Worm (Caenorhabditis elegans): ENCODE measurements around the gene ndub-5.

Gene ndub-5

DNA sequence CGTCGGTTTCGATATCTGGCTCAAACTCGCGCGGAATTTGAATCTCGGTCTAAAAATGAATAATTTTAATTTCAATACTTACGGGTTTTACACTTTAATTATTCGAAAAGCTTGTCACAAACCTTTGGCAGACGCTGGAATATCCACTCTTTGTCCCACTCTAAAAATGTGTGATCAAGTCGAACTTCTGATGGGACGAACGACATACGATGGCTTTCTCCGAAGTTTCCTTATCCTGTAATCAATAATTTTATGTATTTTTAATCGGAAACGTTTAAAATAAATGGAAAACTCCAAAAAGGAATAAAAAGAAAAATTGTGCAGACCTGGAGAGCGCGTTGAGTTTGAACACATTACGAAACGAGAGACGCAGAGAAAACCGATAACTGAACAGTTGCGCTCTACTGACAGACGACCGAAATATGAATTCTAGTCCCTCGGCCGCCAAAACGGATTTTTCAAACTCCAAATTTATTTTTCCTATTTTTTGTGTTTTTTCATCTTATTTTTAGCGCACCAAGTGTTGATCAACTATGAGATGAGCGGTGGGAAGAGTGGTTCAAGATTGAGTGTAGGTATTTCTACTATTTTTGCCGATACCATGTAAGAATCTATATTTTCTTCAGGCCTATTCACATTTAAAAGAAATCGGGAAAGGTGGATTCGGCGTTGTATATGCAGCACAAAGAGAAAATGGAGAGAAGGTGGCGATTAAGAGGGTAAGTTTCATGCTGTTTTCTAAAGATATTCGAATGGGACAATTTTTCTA, 41.7 kb downstream of the ndub-5 start, which contains the start of the genes sam-4, F59E12.17 and zyg-1:
TSS of gene sam-4 (minus strand) at position 51 of the 769 bp plus-strand sequence.
TSS of gene F59E12.17 (minus strand) at position 235 of the 769 bp plus-strand sequence.
TSS of gene zyg-1 (plus strand) at position 513 of the 769 bp plus-strand sequence.
- TF ChIP-seq gmeb-1 (tag; optimal IDR thresholded peaks at IDR 0.05) (peak; percentile 53), C34F6.9 (tag; optimal IDR thresholded peaks at IDR 0.05) (peak; percentile 84), nhr-77 (tag; optimal IDR thresholded peaks at IDR 0.05) (no peak), crh-2 (tag; optimal IDR thresholded peaks at IDR 0.05) (peak; percentile 56), snpc-4 (tag; optimal IDR thresholded peaks at IDR 0.05) (peak; percentile 20), nhr-23 (tag; optimal IDR thresholded peaks at IDR 0.05) (no peak), nhr-12 (tag; optimal IDR thresholded peaks at IDR 0.05) (no peak), zag-1 (tag; optimal IDR thresholded peaks at IDR 0.05) (no peak), sma-3 (GFP tag; optimal IDR thresholded peaks at IDR 0.05) (peak; percentile 42), ceh-82 (tag; optimal IDR thresholded peaks at IDR 0.05) (no peak), F13H6.1 (tag; optimal IDR thresholded peaks at IDR 0.05) (peak; percentile 20), alr-1 (tag; optimal IDR thresholded peaks at IDR 0.05) (no peak), lsy-2 (tag; optimal IDR thresholded peaks at IDR 0.05) (peak in 1 of 2 experiments; percentile 81), unc-55 (GFP tag; optimal IDR thresholded peaks at IDR 0.05) (peak; percentile 93), fos-1 (tag; optimal IDR thresholded peaks at IDR 0.05) (peak; percentile 41), nhr-25 (tag; optimal IDR thresholded peaks at IDR 0.05) (no peak), nhr-129 (tag; optimal IDR thresholded peaks at IDR 0.05) (peak; percentile 78), ZK546.5 (tag; optimal IDR thresholded peaks at IDR 0.05) (no peak)

DNA sequence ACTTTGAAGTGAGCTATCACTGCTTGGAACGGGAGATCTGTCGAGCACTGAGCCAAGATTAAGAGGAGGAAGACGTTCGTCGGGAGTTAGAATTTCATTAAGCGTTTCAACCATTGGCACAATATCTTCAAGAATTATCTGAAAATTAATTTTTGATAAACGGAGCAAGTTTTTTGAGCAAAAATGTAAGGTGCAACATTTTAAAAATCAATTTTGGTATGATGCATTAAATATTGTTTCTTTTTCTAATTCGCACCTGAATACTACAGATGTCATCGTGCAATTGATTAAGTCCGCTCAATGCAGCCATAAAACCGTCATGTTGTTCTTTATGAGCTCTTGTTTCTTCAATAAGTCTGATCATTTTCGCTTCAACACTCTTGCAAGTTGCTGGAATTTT, 42.9 kb downstream of the ndub-5 start, which contains the start of gene ddl-1:
TSS of gene ddl-1 (minus strand) at position 101 of the 400 bp plus-strand sequence.
- no peak for TF ChIP-seq nhr-21 (tag; optimal IDR thresholded peaks at IDR 0.05)
- no peak for TF ChIP-seq unc-39 (tag; optimal IDR thresholded peaks at IDR 0.05)
- TF ChIP-seq ama-1 (optimal IDR thresholded peaks at IDR 0.05), result no peak
- no peak for TF ChIP-seq ceh-82 (tag; optimal IDR thresholded peaks at IDR 0.05)
- no peak for TF ChIP-seq egl-27 (tag; optimal IDR thresholded peaks at IDR 0.05)
- TF ChIP-seq mbf-1 (tag; optimal IDR thresholded peaks at IDR 0.05), result no peak
- TF ChIP-seq zag-1 (tag; optimal IDR thresholded peaks at IDR 0.05), result no peak
- TF ChIP-seq ceh-16 (tag; optimal IDR thresholded peaks at IDR 0.05), result no peak

DNA sequence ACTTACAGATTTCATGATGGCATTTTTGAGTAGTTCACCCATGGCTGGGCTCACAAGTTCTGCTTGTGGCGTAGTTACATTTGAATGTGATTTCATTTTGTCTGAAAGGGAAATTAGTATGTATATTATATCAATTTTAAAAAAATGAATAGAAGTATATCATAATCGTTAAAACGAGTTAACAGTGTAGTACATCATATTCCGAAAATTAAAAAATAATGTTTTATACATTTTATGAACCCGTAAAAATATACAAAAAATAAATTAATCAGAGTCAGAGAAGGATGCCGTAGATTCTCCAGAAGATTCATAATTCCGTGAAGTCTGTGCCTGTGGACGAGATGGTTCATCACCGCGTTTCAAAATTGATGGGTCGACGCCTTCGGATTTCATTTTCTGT, 44.2 kb downstream of the ndub-5 start, which contains the start of gene F59E12.9:
TSS of gene F59E12.9 (minus strand) at position 101 of the 400 bp plus-strand sequence.
- TF ChIP-seq nhr-77 (tag; optimal IDR thresholded peaks at IDR 0.05) (no peak), gmeb-1 (tag; optimal IDR thresholded peaks at IDR 0.05) (no peak), nhr-12 (tag; optimal IDR thresholded peaks at IDR 0.05) (no peak), lin-13 (GFP tag; optimal IDR thresholded peaks at IDR 0.05) (no peak), skn-1 (tag; optimal IDR thresholded peaks at IDR 0.05) (no peak), unc-55 (GFP tag; optimal IDR thresholded peaks at IDR 0.05) (no peak), nhr-23 (tag; optimal IDR thresholded peaks at IDR 0.05) (no peak), nhr-25 (tag; optimal IDR thresholded peaks at IDR 0.05) (no peak), lsy-2 (tag; optimal IDR thresholded peaks at IDR 0.05) (no peak), ztf-1 (GFP tag; conservative IDR thresholded peaks at IDR 0.05) (no peak), Y55F3AM.14 (GFP tag; optimal IDR thresholded peaks at IDR 0.05) (no peak)

DNA sequence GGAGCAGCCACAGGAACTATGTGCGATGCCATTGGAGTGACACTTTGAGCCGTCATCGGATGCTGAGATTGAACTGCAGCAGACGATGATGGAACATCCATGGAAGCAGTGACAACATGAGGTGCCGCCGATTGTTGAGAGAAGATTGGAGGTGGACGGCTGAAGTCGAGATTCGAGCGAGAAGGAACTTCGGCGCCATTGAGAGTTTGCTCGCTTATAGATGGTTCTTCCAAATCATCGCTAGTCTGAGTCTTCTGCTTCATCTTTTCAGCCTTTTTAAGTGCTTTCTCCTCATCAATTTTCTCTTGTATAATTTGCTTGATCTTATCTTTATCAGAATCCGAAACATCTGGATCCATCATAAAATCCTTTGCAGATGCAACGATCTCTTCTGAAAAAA, 49.0 kb downstream of the ndub-5 start:
- TF ChIP-seq nhr-6 (tag; optimal IDR thresholded peaks at IDR 0.05) (no peak), ZK546.5 (tag; optimal IDR thresholded peaks at IDR 0.05) (no peak), lin-39 (tag; optimal IDR thresholded peaks at IDR 0.05) (no peak), R02D3.7 (tag; optimal IDR thresholded peaks at IDR 0.05) (no peak), elt-1 (tag; optimal IDR thresholded peaks at IDR 0.05) (no peak), gmeb-1 (tag; optimal IDR thresholded peaks at IDR 0.05) (no peak), unc-62 (GFP tag; optimal IDR thresholded peaks at IDR 0.05) (no peak), unc-55 (GFP tag; optimal IDR thresholded peaks at IDR 0.05) (no peak), nhr-12 (tag; optimal IDR thresholded peaks at IDR 0.05) (no peak), dmd-4 (tag; optimal IDR thresholded peaks at IDR 0.05) (no peak), ztf-4 (tag; optimal IDR thresholded peaks at IDR 0.05) (no peak)

Measured in whole organism, L2 larva.